Fruit fly (Drosophila melanogaster): ENCODE results near the gene CG11760.
A peak's percentile ranks its signal among the peaks of the same experiment; 100 is the strongest.

Gene CG11760

DNA sequence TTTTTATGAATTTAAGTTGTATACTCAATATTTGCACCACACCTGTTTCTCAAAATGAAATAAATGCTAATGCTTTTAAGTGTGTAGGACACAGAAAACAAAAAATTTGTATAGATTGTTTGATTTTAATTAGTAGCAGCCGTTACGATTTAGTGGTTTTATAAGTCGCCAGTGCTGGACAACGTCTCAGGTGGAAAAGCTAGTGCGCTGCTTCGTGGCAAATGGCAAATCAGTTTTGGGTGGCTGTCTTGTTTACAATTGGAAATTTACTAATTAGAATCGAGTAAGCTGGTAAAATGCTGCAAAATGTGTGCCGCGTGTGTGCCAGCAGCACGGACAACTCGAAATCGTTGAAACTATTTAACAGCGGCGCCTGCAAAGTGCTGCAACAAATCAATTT lies 7.6 kb downstream of the CG11760 start, which contains the start of gene CG8159 (continued):
- peak; percentile 81 for TF ChIP-seq CG10267 (tag; optimal IDR thresholded peaks at IDR 0.05)
- no peak for TF ChIP-seq hth (optimal IDR thresholded peaks at IDR 0.05)
- no peak for TF ChIP-seq CG2678 (tag; optimal IDR thresholded peaks at IDR 0.05)
- no peak for TF ChIP-seq sima (GFP tag; optimal IDR thresholded peaks at IDR 0.05)
- no peak for TF ChIP-seq CG13775 (GFP tag; optimal IDR thresholded peaks at IDR 0.05)
- TF ChIP-seq insv (GFP tag; optimal IDR thresholded peaks at IDR 0.05): peak in 1 of 2 experiments; percentile 90
- TF ChIP-seq CG1832 (GFP tag; optimal IDR thresholded peaks at IDR 0.05): no peak
- TF ChIP-seq NC2β (GFP tag; optimal IDR thresholded peaks at IDR 0.05): no peak
- no peak for TF ChIP-seq Poxn (GFP tag; IDR thresholded peaks at IDR 0.05)
- peak; percentile 24 for TF ChIP-seq Ets65A (GFP tag)
- TF ChIP-seq her (GFP tag; optimal IDR thresholded peaks at IDR 0.05): no peak
- TF ChIP-seq CG16863 (GFP tag; optimal IDR thresholded peaks at IDR 0.05): no peak
- TF ChIP-seq CG11723 (GFP tag; optimal IDR thresholded peaks at IDR 0.05): no peak
- TF ChIP-seq Bgb (GFP tag; IDR thresholded peaks at IDR 0.05; ENCODE audit: partially characterized antibody): 0 out of 2 replicates have a peak, but pooled peaks have one; percentile 6
- no peak for TF ChIP-seq CG3838 (GFP tag; optimal IDR thresholded peaks at IDR 0.05)
- no peak for TF ChIP-seq CG15601 (tag; optimal IDR thresholded peaks at IDR 0.05)
- TF ChIP-seq CG1529 (GFP tag; optimal IDR thresholded peaks at IDR 0.05): no peak
- TF ChIP-seq tna (GFP tag; IDR thresholded peaks at IDR 0.05; ENCODE audit: partially characterized antibody): no peak
- TF ChIP-seq Bteb2 (GFP tag; optimal IDR thresholded peaks at IDR 0.05): no peak
- peak in 1 of 2 experiments; percentile 94 for TF ChIP-seq Pdp1 (GFP tag; optimal IDR thresholded peaks at IDR 0.05)
- no peak for TF ChIP-seq chif (GFP tag; optimal IDR thresholded peaks at IDR 0.05)
- no peak for TF ChIP-seq Sry-β (GFP tag; optimal IDR thresholded peaks at IDR 0.05)
- peak; percentile 35 for TF ChIP-seq Ets97D (GFP tag; optimal IDR thresholded peaks at IDR 0.05)
- no peak for TF ChIP-seq zen2 (GFP tag; IDR thresholded peaks at IDR 0.05; ENCODE audit: partially characterized antibody)
- no peak for TF ChIP-seq CG11696 (GFP tag; IDR thresholded peaks at IDR 0.05)
- TF ChIP-seq CG14441 (GFP tag; IDR thresholded peaks at IDR 0.05): no peak
- no peak for TF ChIP-seq CG15696 (tag; optimal IDR thresholded peaks at IDR 0.05)
- peak; percentile 68 for TF ChIP-seq E2f2 (GFP tag; IDR thresholded peaks at IDR 0.05)
- no peak for TF ChIP-seq CG6813 (GFP tag; optimal IDR thresholded peaks at IDR 0.05)
- no peak for TF ChIP-seq Ptx1 (GFP tag; IDR thresholded peaks at IDR 0.05)
- TF ChIP-seq CG12155 (GFP tag; optimal IDR thresholded peaks at IDR 0.05): no peak
- TF ChIP-seq CG17186 (GFP tag; optimal IDR thresholded peaks at IDR 0.05): no peak
- TF ChIP-seq sens (GFP tag): peak; percentile 47
- no peak for TF ChIP-seq CG11085 (GFP tag; IDR thresholded peaks at IDR 0.05)
- no peak for TF ChIP-seq CG8924 (tag; optimal IDR thresholded peaks at IDR 0.05)
- TF ChIP-seq sim (GFP tag; IDR thresholded peaks at IDR 0.05): no peak
- no peak for TF ChIP-seq Asciz (GFP tag; optimal IDR thresholded peaks at IDR 0.05)
- TF ChIP-seq HmgZ (tag; optimal IDR thresholded peaks at IDR 0.05): peak; percentile 27
- TF ChIP-seq bbx (GFP tag; IDR thresholded peaks at IDR 0.05; ENCODE audit: partially characterized antibody): no peak
- no peak for TF ChIP-seq CG10209 (GFP tag; optimal IDR thresholded peaks at IDR 0.05)
- no peak for TF ChIP-seq tio (GFP tag; optimal IDR thresholded peaks at IDR 0.05)
- no peak for TF ChIP-seq kni (GFP tag; optimal IDR thresholded peaks at IDR 0.05)
- no peak for TF ChIP-seq aop (GFP tag; IDR thresholded peaks at IDR 0.05)
- no peak for TF ChIP-seq CG2199 (GFP tag; IDR thresholded peaks at IDR 0.05)
- TF ChIP-seq bcd (GFP tag; optimal IDR thresholded peaks at IDR 0.05): no peak
- TF ChIP-seq CG11695 (GFP tag; IDR thresholded peaks at IDR 0.05): no peak
